Fruit fly (Drosophila melanogaster): ENCODE data around the gene hiw.

Gene hiw

DNA sequence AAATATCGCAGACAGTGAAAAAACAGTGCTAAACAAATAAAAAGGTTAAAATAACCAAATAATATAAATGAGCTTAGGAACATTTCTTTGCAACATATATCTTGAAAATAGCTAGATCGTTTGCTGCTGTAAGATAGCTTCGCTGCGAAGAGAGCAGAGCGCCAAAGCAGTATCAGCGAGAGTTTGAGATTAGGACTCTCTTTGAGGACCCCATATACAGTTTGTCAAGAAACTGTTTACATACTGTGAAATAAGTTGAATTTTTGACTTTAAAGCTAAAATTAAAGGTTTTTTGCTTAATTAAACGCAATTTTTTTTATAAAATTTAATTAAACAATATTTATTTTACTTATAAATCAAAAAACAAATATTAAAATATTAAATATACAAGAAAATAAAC lies 13.4 kb upstream of the hiw start:
- TF ChIP-seq CTCF (optimal IDR thresholded peaks at IDR 0.05) = no peak
- no peak for TF ChIP-seq CG8478 (optimal IDR thresholded peaks at IDR 0.05)

DNA sequence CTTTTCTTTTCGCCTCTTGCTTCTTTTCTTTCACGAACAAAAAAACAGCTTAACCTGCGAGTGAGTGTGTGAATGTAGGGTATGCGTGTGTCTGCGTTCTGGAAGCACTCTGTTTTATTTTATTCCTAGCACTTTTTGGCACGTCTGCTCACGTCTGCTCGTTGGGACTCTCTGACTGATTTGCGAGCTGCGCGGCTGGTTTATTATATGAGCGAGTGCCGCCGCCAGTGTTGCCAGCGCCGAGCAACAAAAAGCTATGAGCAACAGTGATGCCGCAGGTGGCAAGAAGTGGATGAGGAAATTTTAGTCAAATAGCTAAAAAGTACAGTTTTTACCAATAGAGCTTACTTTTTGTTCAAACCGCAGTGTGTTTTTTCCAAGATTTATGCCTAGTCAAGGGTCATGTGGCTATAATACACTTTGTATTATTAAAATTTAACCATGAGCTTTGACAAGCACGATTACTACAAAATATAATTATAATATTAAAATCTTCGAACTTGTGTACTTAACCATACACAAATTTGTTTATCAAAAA lies 12.9 kb upstream of the hiw start, which contains the start of gene Lsd-2:
Lsd-2 (minus strand) TSS at position 183 of the 538 bp plus-strand sequence.
- TF ChIP-seq CTCF (optimal IDR thresholded peaks at IDR 0.05) (no peak), CG8478 (optimal IDR thresholded peaks at IDR 0.05) (no peak)

DNA sequence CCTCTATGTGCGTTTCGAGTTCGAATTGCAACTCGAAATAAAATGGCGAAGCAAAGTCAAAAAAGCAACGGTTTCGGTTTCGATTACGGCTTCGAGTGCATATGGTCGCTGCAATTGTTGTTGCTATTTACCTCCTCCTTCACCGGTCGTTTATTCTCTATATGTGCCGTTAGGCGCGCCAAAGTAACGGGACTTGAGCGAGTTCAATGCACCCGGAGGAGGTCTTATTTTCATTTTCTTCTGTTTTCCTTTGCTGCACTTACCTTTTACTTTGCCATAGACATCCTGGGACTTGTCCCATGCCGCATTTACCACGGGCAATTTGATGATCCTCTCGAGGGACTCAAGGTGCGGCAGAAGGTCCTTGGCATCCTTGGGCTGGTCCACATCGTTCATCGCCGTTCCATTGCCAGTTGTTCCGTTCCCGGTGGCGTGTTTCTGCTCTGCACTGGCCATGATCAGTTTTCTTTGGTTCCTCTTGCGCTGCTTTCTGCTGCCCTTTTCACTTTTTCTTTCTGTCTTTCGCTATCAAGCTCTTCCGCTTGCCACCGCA lies 12.3 kb upstream of the hiw start:
- TF ChIP-seq CG8478 (optimal IDR thresholded peaks at IDR 0.05) (no peak), CTCF (optimal IDR thresholded peaks at IDR 0.05) (no peak)

DNA sequence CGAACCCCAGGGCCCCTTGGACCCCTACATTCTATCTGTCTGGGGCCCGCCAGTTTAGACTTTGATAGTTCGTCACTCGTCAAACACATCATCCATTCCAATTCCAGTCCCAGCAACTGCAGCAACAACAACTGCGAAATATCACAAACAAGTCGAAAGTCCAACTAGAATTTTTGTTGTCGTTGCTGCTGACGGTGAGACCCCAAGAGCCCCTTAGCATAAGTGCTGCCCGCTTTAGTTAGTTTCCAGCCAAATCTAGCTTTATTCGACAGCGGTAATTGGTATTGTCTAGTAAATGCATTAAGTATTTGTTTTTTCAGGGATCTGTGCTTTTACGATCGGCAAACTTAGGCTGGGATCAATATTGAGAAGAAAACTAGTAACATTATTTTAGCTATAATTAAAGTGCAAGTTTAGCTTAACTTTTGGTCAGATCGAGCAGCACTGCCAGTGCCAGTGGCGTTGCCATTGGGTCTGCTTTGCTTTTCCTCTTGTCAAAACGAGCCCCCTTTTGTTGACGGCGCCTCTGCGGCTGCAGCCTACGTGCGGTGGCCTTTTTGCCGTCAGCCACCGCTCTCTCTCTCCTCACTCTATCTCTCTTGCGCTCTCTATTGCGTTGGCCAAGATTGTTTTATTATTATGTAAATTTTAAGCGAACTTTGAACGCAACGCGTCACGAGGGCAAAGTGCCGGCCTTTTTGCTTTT lies 11.6 kb upstream of the hiw start:
- no peak for TF ChIP-seq CG8478 (optimal IDR thresholded peaks at IDR 0.05)
- TF ChIP-seq CTCF (optimal IDR thresholded peaks at IDR 0.05) = no peak

DNA sequence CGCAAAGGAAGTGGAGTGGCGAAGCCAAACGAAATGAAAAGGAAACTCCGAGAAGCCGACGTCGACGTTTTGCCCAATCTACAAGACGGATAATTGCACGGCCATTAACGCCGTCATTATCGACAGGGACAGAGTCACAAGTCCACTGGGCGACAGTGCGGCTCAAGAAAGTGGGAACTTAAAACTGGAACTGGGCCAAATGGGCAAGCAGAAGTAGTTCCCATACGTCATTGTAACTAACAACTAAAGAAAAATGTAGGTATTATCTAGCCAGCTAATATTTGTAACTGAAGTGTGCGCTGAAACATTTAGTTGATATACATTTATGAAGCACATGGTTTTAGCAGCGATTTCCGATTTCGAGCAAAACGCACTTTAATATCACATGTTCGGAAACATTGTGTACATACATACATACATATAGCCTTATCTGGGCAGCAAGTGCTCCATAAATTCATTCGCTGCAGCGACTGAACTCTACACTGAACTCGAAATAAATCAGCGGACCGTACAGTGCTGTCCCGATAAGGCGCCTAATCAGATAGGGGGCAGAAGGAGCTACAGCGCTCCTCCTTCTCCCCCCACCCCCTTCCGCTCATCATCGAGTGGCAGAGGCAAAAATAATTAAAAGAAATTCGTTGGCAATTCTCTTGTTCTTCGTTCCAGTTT lies 7.7 kb upstream of the hiw start:
- TF ChIP-seq CTCF (optimal IDR thresholded peaks at IDR 0.05) (no peak), CG8478 (optimal IDR thresholded peaks at IDR 0.05) (no peak)

DNA sequence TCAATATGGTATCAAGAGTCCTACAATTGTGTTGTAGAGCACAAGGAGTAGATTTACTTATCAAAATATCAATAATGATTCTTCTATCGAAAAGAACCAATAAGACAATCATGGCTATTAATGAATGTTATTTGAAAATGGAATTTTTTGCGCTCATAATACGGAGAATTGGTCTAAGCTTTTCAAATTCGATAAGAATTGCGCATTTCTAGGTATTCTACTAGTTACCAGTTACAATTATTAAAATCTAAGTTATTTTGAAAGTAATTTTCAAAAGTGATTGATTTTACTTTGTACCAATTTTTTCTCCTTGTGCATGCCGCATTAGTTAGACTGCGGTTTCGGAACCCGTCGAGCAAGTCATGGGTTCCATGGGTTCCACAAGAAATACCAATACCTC lies 6.9 kb upstream of the hiw start:
- TF ChIP-seq CTCF (optimal IDR thresholded peaks at IDR 0.05) = no peak
- TF ChIP-seq CG8478 (optimal IDR thresholded peaks at IDR 0.05) = no peak

DNA sequence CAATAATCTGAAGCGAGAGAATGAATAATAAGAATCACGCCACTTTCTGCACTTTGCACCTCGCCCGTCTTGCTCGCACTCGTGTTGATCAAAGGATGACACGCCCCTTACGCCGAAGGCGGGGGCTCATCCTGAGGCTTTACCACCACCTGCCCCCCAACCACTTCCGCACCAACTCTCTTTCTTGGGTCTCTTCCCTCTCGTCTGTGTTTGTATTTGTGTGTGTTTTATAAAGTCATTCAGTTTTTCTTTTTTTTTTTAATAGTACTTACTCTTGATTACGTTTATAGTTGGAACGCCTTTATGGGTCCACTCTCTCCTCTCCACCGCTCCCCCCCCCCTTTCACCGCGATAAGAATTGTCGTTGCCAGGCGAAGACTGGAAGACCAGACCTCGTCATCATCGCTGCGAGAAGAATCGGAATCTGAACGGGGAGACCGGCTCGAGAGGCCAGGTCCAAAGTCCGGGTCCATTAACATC lies 6.2 kb upstream of the hiw start:
- TF ChIP-seq CG8478 (optimal IDR thresholded peaks at IDR 0.05) = no peak
- TF ChIP-seq CTCF (optimal IDR thresholded peaks at IDR 0.05) = no peak

DNA sequence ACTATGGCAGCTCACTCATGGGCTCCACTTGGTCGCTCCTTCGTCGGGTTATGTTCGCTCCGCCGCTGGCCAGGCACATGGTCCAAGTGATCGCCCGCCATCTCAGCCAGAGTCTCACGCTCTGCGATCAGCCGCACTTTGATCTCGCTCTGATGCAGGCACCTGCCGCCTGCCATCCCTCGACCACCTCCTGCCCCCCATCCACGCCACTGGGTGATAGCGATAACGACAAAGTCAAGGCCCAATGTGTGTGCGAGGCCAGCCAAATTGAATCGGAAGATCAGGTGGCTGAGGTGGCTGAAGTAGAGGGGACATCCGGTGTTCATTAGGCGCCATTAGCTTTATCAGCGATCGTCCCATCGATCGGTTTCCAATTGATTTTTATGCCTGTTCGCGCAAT lies 5.3 kb upstream of the hiw start:
- TF ChIP-seq CG8478 (optimal IDR thresholded peaks at IDR 0.05) (no peak), CTCF (optimal IDR thresholded peaks at IDR 0.05) (no peak)

DNA sequence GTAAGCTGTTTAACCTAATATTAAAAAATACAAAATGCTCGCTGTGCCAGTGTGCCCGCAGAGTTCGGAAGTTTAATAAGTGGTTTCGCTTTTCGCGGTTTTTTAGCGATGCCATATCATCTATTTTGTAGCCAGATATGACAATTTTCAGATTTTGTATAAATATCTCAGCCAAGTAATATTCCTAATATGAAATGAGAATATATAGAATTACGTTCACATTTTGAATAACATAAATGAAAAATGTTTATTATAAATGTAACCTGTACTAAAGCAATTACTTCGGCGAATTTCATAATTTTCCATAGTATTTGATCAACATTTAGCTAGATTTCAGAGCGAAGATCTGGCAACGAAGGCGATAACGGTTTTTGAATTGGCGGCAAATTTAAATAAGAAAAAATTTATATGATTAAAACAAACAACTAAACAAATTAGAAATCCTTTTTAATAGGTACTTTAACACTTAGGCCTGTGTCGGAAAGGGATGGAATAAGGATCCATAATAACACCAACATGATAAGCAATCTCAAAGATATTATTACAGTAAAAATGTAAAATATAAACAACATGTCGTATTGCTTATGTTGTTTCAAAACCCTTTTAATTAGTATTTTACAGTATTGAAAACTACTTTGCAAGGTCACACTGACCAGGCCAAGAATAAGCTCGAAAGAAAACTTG lies 3.3 kb upstream of the hiw start, which contains the start of the genes opm and dob:
opm (minus strand) TSS at position 59 of the 684 bp plus-strand sequence.
dob (plus strand) TSS at position 634 of the 684 bp plus-strand sequence.
- TF ChIP-seq CG8478 (optimal IDR thresholded peaks at IDR 0.05) (no peak), CTCF (optimal IDR thresholded peaks at IDR 0.05) (no peak)

DNA sequence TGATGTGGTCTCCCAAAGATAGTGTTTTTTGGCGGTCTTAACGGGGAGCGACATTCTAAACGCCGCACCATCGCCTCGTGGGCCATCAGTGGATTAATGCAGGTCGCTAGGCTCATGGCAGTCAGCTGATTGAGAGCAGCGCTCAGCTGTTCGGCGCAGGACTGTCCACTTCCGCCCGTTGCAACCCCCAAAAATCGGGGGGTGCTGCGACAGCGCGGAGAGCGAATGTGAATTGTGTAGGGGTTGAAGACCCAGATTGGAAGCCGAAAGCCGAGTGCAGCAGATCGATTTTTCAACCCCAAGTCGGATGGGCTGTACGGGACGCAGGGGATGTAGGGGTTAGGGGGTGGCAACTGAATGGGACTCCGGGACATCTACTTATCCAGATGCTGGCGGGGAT lies 610 bp downstream of the hiw start:
- no peak for TF ChIP-seq CTCF (optimal IDR thresholded peaks at IDR 0.05)
- no peak for TF ChIP-seq CG8478 (optimal IDR thresholded peaks at IDR 0.05)

DNA sequence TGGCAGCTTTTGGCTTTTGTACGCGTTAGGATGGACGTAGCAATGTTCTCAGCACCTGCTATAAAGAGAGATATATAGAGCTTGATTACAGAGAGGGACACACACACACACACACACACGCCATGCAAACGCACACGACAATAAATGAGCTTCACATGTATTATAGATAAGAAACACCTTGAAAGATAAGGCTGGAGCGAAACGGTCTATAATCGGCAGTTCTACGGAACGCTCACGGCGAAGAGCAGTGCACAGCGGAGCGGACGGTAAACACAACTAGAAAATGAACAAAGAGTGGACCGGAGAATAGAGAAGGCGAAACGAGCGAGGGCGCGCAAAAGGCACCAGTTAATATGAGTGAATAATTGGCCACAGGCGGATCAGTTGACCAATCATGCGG lies 14.5 kb downstream of the hiw start:
- TF ChIP-seq CG8478 (optimal IDR thresholded peaks at IDR 0.05) (no peak), CTCF (optimal IDR thresholded peaks at IDR 0.05) (no peak)

DNA sequence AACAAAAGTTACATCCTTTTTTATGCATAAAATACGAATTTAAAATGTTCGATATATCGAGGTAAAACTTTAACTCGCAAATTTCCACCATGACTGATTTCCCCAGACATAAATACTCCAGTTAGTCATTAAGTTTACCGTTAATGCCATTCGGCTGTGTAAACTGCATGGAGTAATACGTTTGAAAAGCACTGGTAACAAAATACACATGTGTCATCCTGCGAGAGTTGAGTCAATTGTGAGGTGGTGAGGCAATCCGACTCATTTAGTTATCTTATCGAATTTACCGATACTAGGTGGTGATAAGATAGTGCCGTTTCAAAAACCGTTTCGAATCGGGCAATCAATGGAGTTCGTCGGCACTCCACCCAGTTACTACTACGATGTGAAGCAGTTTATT lies 17.6 kb downstream of the hiw start:
- no peak for TF ChIP-seq CG8478 (optimal IDR thresholded peaks at IDR 0.05)
- TF ChIP-seq CTCF (optimal IDR thresholded peaks at IDR 0.05) = no peak

DNA sequence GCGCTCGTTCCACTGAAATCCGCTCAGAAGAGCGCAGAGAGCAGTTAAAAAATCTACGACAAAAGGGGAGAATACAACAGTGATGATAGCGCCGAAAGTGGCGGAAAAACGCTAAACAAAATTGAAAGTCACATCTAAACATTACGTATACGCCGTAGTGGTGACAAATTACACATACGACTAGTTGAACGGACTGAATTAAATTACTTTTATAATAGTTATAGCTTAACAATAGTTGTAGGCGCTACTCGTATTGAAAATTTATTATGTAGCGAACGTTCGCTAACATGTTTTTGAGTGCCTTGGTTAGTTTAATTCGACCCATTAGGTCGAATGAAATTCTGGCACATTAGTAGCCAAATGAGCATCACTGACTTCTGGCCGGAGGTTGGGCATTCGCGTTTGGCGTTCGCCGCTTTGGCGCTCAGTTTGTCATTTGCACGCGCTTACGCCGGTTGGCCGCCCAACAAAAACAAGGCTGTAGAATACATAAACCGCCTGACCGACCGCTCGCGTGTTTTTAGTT lies 19.5 kb downstream of the hiw start, which contains the start of gene CG5541:
CG5541 (plus strand) TSS at position 424 of the 526 bp plus-strand sequence.
- TF ChIP-seq CTCF (optimal IDR thresholded peaks at IDR 0.05) = no peak
- TF ChIP-seq CG8478 (optimal IDR thresholded peaks at IDR 0.05) = no peak

DNA sequence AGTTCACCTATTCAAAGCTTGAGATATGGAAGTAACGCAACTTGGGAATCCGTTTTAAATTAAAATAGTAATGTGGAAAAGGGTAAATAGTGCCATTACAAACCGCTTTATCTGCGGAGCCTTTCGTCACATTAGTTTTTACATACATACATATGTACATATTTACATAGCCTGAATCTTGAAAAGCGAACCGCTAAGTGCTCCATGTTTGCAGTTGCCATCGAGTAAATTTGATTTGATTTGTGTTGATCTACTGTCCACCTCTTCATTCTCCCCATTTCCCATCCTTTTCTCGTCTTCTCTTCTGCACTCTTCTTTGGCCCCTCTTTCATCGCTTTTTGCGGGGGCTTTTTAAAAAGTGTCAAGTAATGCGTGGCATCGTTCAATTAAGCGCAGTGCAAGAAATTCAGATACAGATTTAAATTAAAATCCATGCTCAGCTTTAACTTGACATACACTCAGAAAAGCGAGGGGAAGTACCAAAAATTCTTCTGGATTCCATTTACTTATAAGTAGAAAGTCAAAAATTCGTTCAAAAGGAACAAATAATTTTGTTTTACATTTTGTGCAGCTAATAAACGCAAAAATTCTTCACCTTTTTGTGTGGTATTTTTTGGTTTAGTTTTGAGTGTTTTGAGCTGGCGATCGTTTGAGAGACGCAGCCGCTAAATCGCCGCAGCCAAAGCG lies 20.1 kb downstream of the hiw start:
- no peak for TF ChIP-seq CG8478 (optimal IDR thresholded peaks at IDR 0.05)
- TF ChIP-seq CTCF (optimal IDR thresholded peaks at IDR 0.05) = no peak
